Worm (Caenorhabditis elegans) whole organism, L4/young adult: ENCODE data around the gene srt-68.

Experiments used
- dao-5 ChIP-seq: sonication (generic microtip); optimal IDR thresholded peaks from 2 replicates; lab custom pipeline; 2016; ENCODE audit warnings: missing genotype, missing genetic modification characterization, moderate library complexity, missing compliant biosample characterization
- him-1 ChIP-seq: sonication (generic microtip); optimal IDR thresholded peaks from 2 replicates; lab custom pipeline; 2016; ENCODE audit warnings: missing genotype, missing genetic modification reagents, missing genetic modification characterization, missing compliant biosample characterization

DNA sequence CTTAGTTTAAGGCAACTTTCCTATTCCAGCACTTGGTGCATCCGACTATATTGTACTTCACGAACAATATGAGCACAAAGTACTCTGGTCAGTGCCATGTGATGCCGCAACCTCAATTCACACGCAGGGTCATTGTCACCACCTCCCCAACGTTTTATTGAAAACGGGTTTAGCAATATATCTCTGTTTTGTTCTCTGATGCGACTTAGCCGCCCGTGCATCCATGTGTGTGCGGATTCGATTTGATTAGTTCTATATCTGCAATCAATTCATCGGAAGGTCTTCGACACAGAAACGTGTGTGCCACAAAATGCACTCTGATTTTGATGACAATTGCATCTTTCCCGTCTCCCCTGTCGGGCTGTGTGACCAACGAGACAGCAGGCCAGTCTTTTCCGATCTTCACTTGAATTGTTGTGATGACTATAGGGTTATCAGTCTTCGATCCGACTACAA lies 20.7 kb upstream of the srt-68 start:
- TF ChIP-seq him-1 (no peak), dao-5 (no peak)
